Fruit fly (Drosophila melanogaster) S2 (cell line): ENCODE data around the gene CG33178.

Experiments used
- CG8478 ChIP-seq: fragments of >200 bp; optimal IDR thresholded peaks from 2 replicates; lab custom pipeline; 2018
- CTCF ChIP-seq, 2 experiments: fragments of >200 bp; optimal IDR thresholded peaks; 2 replicates each; lab custom pipeline; 2018

DNA sequence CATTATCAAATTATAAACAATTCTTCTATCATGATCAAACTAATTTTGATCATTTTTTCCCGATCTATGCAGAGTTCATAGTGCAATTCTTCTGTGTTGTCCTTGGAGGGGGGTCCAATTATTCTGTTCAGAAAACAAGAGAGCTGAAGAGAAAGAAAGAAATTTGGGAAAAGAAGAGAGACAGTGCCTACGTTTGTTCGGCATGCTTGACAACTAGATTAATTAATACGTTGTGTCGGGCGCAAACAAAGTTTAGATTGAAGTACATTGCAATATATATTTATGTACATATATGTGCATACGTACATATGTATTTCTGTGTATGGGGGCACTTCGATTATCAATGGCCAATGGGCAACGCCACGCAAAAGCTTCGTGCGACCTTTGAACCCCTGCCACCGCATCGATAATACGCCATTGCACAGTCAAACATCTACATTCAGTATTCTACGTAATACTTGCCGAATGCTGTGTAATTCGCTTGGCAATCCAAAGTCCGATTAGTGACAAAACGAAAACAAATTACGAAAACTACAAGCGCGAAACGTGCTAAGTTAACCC lies 5.0 kb upstream of the CG33178 start:
- TF ChIP-seq CG8478 (no peak), CTCF (optimal IDR thresholded peaks at IDR 0.05; lab: Kevin White, UChicago) (no peak)
